Worm (Caenorhabditis elegans) whole organism, L1 larva: ENCODE results near the gene fkh-3.

Source experiments
- C34B4.2 ChIP-seq: sonication (generic microtip); optimal IDR thresholded peaks from 2 replicates; lab custom pipeline; 2017; ENCODE audit warnings: mild to moderate bottlenecking, missing genetic modification characterization, missing compliant biosample characterization
- F16B12.6 ChIP-seq: fragments of 150-350 bp; optimal IDR thresholded peaks from 2 replicates; lab custom pipeline; 2014; ENCODE audit warnings: missing biosample characterization, missing genetic modification characterization
- alr-1 ChIP-seq: fragments of 200-800 bp; sonication (Bioruptor generic); optimal IDR thresholded peaks from 2 replicates; lab custom pipeline; 2018; ENCODE audit warnings: borderline replicate concordance, mild to moderate bottlenecking, missing genetic modification characterization, missing compliant biosample characterization
- blmp-1 ChIP-seq: fragments of 150-350 bp; optimal IDR thresholded peaks from 2 replicates; lab custom pipeline; 2014; ENCODE audit warnings: missing biosample characterization, missing genetic modification characterization
- ceh-63 ChIP-seq: fragments of 200-800 bp; sonication (Bioruptor generic); optimal IDR thresholded peaks from 2 replicates; lab custom pipeline; 2018; ENCODE audit warnings: mild to moderate bottlenecking, missing genetic modification characterization, missing compliant biosample characterization
- ceh-8 ChIP-seq: fragments of 200-800 bp; sonication (Bioruptor generic); optimal IDR thresholded peaks from 2 replicates; lab custom pipeline; 2018; ENCODE audit warnings: mild to moderate bottlenecking, missing genetic modification characterization, moderate library complexity, missing compliant biosample characterization
- ceh-88 ChIP-seq: fragments of 200-800 bp; sonication (Bioruptor generic); IDR thresholded peaks from 2 replicates; pipeline ENCODE4 v1.3.6; 2022; ENCODE audit warnings: missing genetic modification characterization, missing compliant biosample characterization
- dsc-1 ChIP-seq: sonication (generic microtip); optimal IDR thresholded peaks from 2 replicates; lab custom pipeline; 2016; ENCODE audit warnings: mild to moderate bottlenecking, missing genetic modification characterization, missing compliant biosample characterization
- efl-3 ChIP-seq: fragments of 200-800 bp; sonication (Bioruptor generic); optimal IDR thresholded peaks from 2 replicates; lab custom pipeline; 2018; ENCODE audit warnings: mild to moderate bottlenecking, missing genetic modification characterization, missing compliant biosample characterization
- egl-13 ChIP-seq: sonication (generic microtip); optimal IDR thresholded peaks from 2 replicates; lab custom pipeline; 2016; ENCODE audit warnings: missing genotype, missing genetic modification reagents, missing genetic modification characterization, missing compliant biosample characterization
- egl-27 ChIP-seq, 2 experiments: fragments of 150-350 bp in 1 of 2; sonication (generic microtip); optimal IDR thresholded peaks; 3 replicates each; lab custom pipeline; 2017 to 2018; ENCODE audit warnings: missing biosample characterization in 2 of 2, missing genetic modification characterization in 2 of 2, missing genetic modification reagents in 2 of 2
- elt-2 ChIP-seq: sonication (generic microtip); optimal IDR thresholded peaks from 2 replicates; lab custom pipeline; 2016; ENCODE audit warnings: missing genetic modification characterization, mild to moderate bottlenecking, inconsistent platforms, missing compliant biosample characterization, missing genetic modification reagents
- fkh-4 ChIP-seq: sonication (generic microtip); optimal IDR thresholded peaks from 2 replicates; lab custom pipeline; 2016; ENCODE audit warnings: missing compliant biosample characterization, missing genetic modification characterization, borderline replicate concordance
- fkh-8 ChIP-seq: sonication (generic microtip); optimal IDR thresholded peaks from 2 replicates; lab custom pipeline; 2016; ENCODE audit warnings: mild to moderate bottlenecking, missing genetic modification characterization, missing compliant biosample characterization
- fos-1 ChIP-seq: fragments of 150-350 bp; optimal IDR thresholded peaks from 2 replicates; lab custom pipeline; 2014; ENCODE audit warnings: missing biosample characterization, missing genetic modification characterization
- grh-1 ChIP-seq: fragments of 200-800 bp; sonication (Bioruptor generic); IDR thresholded peaks from 2 replicates; pipeline ENCODE4 v1.3.6; 2022; ENCODE audit warnings: missing genetic modification reagents, missing genetic modification characterization, missing compliant biosample characterization
- hlh-17 ChIP-seq: fragments of 200-800 bp; sonication (Bioruptor generic); optimal IDR thresholded peaks from 2 replicates; lab custom pipeline; 2018; ENCODE audit warnings: missing genetic modification characterization, mild to moderate bottlenecking, missing compliant biosample characterization, moderate library complexity, borderline replicate concordance
- hpl-2 ChIP-seq: fragments of 150-350 bp; optimal IDR thresholded peaks from 2 replicates; lab custom pipeline; 2014; ENCODE audit warnings: missing biosample characterization, missing genetic modification reagents, missing genetic modification characterization
- isw-1 ChIP-seq: fragments of 200-800 bp; sonication (Bioruptor generic); IDR thresholded peaks from 2 replicates; pipeline ENCODE4 v1.3.6; 2022; ENCODE audit warnings: missing genetic modification characterization, missing compliant biosample characterization
- lin-15B ChIP-seq: fragments of 150-350 bp; sonication (generic microtip); optimal IDR thresholded peaks from 3 replicates; lab custom pipeline; 2014; ENCODE audit warnings: missing biosample characterization, missing genetic modification characterization
- lin-35 ChIP-seq, 2 experiments: fragments of 150-350 bp; optimal IDR thresholded peaks; 2 replicates each; lab custom pipeline; 2014; ENCODE audit warnings: missing biosample characterization in 2 of 2, missing genetic modification characterization in 2 of 2, missing genetic modification reagents in 2 of 2
- lin-39 ChIP-seq: fragments of 150-350 bp; optimal IDR thresholded peaks from 2 replicates; lab custom pipeline; 2014; ENCODE audit warnings: missing biosample characterization, missing genetic modification reagents, missing genetic modification characterization
- lir-3 ChIP-seq: sonication (generic microtip); optimal IDR thresholded peaks from 2 replicates; lab custom pipeline; 2016; ENCODE audit warnings: mild to moderate bottlenecking, missing genetic modification characterization, moderate library complexity, missing compliant biosample characterization; ENCODE audit not compliant: poor library complexity
- mab-9 ChIP-seq: fragments of 200-800 bp; sonication (Bioruptor generic); IDR thresholded peaks from 2 replicates; pipeline ENCODE4 v1.3.6; 2022; ENCODE audit warnings: missing genetic modification reagents, missing genetic modification characterization, missing compliant biosample characterization
- mdl-1 ChIP-seq, 2 experiments: fragments of 150-350 bp; optimal IDR thresholded peaks; 2 replicates each; lab custom pipeline; 2014 to 2017; ENCODE audit warnings: missing biosample characterization in 2 of 2, missing genetic modification characterization in 2 of 2, inconsistent platforms in 1 of 2
- mef-2 ChIP-seq: fragments of 150-350 bp; optimal IDR thresholded peaks from 2 replicates; lab custom pipeline; 2014; ENCODE audit warnings: missing biosample characterization, missing genetic modification characterization
- nhr-11 ChIP-seq: fragments of 150-350 bp; optimal IDR thresholded peaks from 2 replicates; lab custom pipeline; 2014; ENCODE audit warnings: missing biosample characterization, missing genetic modification characterization
- nhr-12 ChIP-seq: sonication (generic microtip); optimal IDR thresholded peaks from 2 replicates; lab custom pipeline; 2017; ENCODE audit warnings: missing biosample characterization, missing genetic modification characterization
- nhr-237 ChIP-seq: fragments of 150-350 bp; optimal IDR thresholded peaks from 2 replicates; lab custom pipeline; 2014; ENCODE audit warnings: missing biosample characterization, missing genetic modification characterization
- nhr-76 ChIP-seq: sonication (generic microtip); optimal IDR thresholded peaks from 2 replicates; lab custom pipeline; 2017; ENCODE audit warnings: missing biosample characterization, missing genetic modification characterization
- nhr-84 ChIP-seq: sonication (generic microtip); optimal IDR thresholded peaks from 2 replicates; lab custom pipeline; 2017; ENCODE audit warnings: missing biosample characterization, missing genetic modification characterization
- nhr-85 ChIP-seq: sonication (generic microtip); peaks from one replicate; lab custom pipeline; 2016; ENCODE audit warnings: missing genetic modification characterization, inconsistent platforms, missing compliant biosample characterization
- pag-3 ChIP-seq: sonication (generic microtip); optimal IDR thresholded peaks from 2 replicates; lab custom pipeline; 2017; ENCODE audit warnings: missing genetic modification characterization, mild to moderate bottlenecking, missing compliant biosample characterization, antibody characterized with exemption, borderline replicate concordance; ENCODE audit not compliant: insufficient read depth
- pqm-1 ChIP-seq: sonication (generic microtip); optimal IDR thresholded peaks from 3 replicates; lab custom pipeline; 2017; ENCODE audit warnings: missing biosample characterization, missing genetic modification characterization
- rnt-1 ChIP-seq: sonication (generic microtip); optimal IDR thresholded peaks from 2 replicates; lab custom pipeline; 2016; ENCODE audit warnings: mild to moderate bottlenecking, missing genetic modification characterization, moderate library complexity, missing compliant biosample characterization
- skn-1 ChIP-seq: fragments of 150-350 bp; optimal IDR thresholded peaks from 2 replicates; lab custom pipeline; 2014; ENCODE audit warnings: missing biosample characterization, missing genetic modification characterization
- snpc-4 ChIP-seq: fragments of 150-350 bp; optimal IDR thresholded peaks from 2 replicates; lab custom pipeline; 2014; ENCODE audit warnings: missing biosample characterization, missing genetic modification characterization
- snu-23 ChIP-seq: sonication (generic microtip); optimal IDR thresholded peaks from 2 replicates; lab custom pipeline; 2016; ENCODE audit warnings: missing genetic modification characterization, missing compliant biosample characterization
- sox-4 ChIP-seq: sonication (generic microtip); optimal IDR thresholded peaks from 2 replicates; lab custom pipeline; 2016; ENCODE audit warnings: missing genetic modification characterization, missing compliant biosample characterization
- sptf-1 ChIP-seq: fragments of 150-350 bp; optimal IDR thresholded peaks from 2 replicates; lab custom pipeline; 2014; ENCODE audit warnings: missing biosample characterization, missing genetic modification characterization
- sup-37 ChIP-seq: fragments of 200-800 bp; sonication (Bioruptor generic); optimal IDR thresholded peaks from 2 replicates; lab custom pipeline; 2018; ENCODE audit warnings: mild to moderate bottlenecking, missing genetic modification characterization, missing compliant biosample characterization
- swsn-7 ChIP-seq: sonication (generic microtip); optimal IDR thresholded peaks from 2 replicates; lab custom pipeline; 2016; ENCODE audit warnings: missing genetic modification characterization, missing compliant biosample characterization
- tbx-2 ChIP-seq: sonication (generic microtip); optimal IDR thresholded peaks from 2 replicates; lab custom pipeline; 2016; ENCODE audit warnings: missing genetic modification characterization, missing compliant biosample characterization
- unc-130 ChIP-seq: fragments of 150-350 bp; optimal IDR thresholded peaks from 2 replicates; lab custom pipeline; 2017; ENCODE audit warnings: missing biosample characterization, missing genetic modification characterization, inconsistent platforms
- unc-30 ChIP-seq: sonication (generic microtip); optimal IDR thresholded peaks from 2 replicates; lab custom pipeline; 2017; ENCODE audit warnings: missing biosample characterization, missing genetic modification characterization
- unc-62 ChIP-seq: fragments of 150-350 bp; optimal IDR thresholded peaks from 2 replicates; lab custom pipeline; 2014; ENCODE audit warnings: missing biosample characterization, missing genetic modification reagents, missing genetic modification characterization
- unc-86 ChIP-seq: sonication (generic microtip); optimal IDR thresholded peaks from 2 replicates; lab custom pipeline; 2016; ENCODE audit warnings: missing genetic modification characterization, missing compliant biosample characterization
- vab-15 ChIP-seq: sonication (generic microtip); optimal IDR thresholded peaks from 2 replicates; lab custom pipeline; 2017; ENCODE audit warnings: missing genotype, mild to moderate bottlenecking, missing genetic modification characterization, missing compliant biosample characterization
- xbp-1 ChIP-seq: sonication (generic microtip); optimal IDR thresholded peaks from 2 replicates; lab custom pipeline; 2016; ENCODE audit warnings: missing genetic modification characterization, missing compliant biosample characterization
- zag-1 ChIP-seq: fragments of 150-350 bp; optimal IDR thresholded peaks from 2 replicates; lab custom pipeline; 2014; ENCODE audit warnings: missing biosample characterization, missing genetic modification characterization
- zip-4 ChIP-seq: fragments of 200-800 bp; sonication (Bioruptor generic); optimal IDR thresholded peaks from 2 replicates; lab custom pipeline; 2018; ENCODE audit warnings: mild to moderate bottlenecking, missing genetic modification characterization, moderate library complexity, missing compliant biosample characterization
- ztf-11 ChIP-seq, 2 experiments: sonication (generic microtip); optimal IDR thresholded peaks; 2 replicates each; lab custom pipeline; 2016 to 2017; ENCODE audit warnings: missing genetic modification characterization in 2 of 2, missing biosample characterization in 1 of 2, missing compliant biosample characterization in 1 of 2
- ztf-4 ChIP-seq: fragments of 150-350 bp; optimal IDR thresholded peaks from 2 replicates; lab custom pipeline; 2014; ENCODE audit warnings: missing biosample characterization, missing genetic modification characterization

Gene fkh-3

DNA sequence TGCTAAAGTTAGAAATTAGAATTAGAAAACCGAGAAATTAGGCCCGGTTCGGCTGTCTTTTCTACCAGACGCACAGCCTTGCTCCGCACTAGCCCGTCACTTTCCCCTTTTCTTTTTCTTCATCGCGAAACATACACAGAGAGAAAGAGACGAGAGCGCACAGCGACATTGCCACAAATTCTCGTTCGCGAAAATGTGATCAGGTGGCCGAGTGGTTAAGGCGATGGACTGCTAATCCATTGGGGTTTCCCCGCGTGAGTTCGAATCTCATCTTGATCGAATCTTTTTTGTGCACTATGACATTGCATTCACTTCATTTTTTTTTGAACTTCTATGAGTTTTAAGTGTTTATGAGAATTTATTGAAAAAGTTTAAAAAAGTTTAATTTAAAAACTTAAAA, 19.2 kb upstream of the fkh-3 start:
- TF ChIP-seq hpl-2 (GFP tag; lab: Kevin White, UChicago) (no peak), elt-2 (tag; lab: Kevin White, UChicago) (no peak), fos-1 (peak; percentile 33), ceh-88 (GFP tag; lab: Robert Waterston, UW) (peak; percentile 30; the same call in 1 of the 2 replicates), unc-130 (tag; lab: Kevin White, UChicago) (no peak), nhr-12 (tag; lab: Kevin White, UChicago) (no peak), unc-30 (tag; lab: Kevin White, UChicago) (no peak), fkh-4 (tag; lab: Kevin White, UChicago) (no peak), nhr-85 (tag; lab: Kevin White, UChicago) (no peak), snpc-4 (tag; lab: Kevin White, UChicago) (no peak), ztf-4 (tag; lab: Kevin White, UChicago) (no peak), blmp-1 (no peak), fkh-8 (tag; lab: Kevin White, UChicago) (peak; percentile 47), isw-1 (GFP tag; lab: Robert Waterston, UW) (peak; percentile 11; the same call in 1 of the 2 replicates), zag-1 (tag; lab: Kevin White, UChicago) (no peak), egl-13 (peak; percentile 43), skn-1 (tag; lab: Kevin White, UChicago) (no peak), nhr-237 (no peak), ztf-11 (tag; optimal IDR thresholded peaks at IDR 0.05; lab: Kevin White, UChicago) (peak in 1 of 2 experiments; percentile 24), ceh-63 (GFP tag; lab: Kevin White, UChicago) (no peak), mdl-1 (tag; optimal IDR thresholded peaks at IDR 0.05; lab: Kevin White, UChicago) (peak in 1 of 2 experiments; percentile 44), vab-15 (tag; lab: Kevin White, UChicago) (no peak), rnt-1 (peak; percentile 59), nhr-76 (no peak), unc-86 (peak; percentile 25), hlh-17 (GFP tag; lab: Kevin White, UChicago) (no peak), sptf-1 (tag; lab: Kevin White, UChicago) (no peak), sox-4 (tag; lab: Kevin White, UChicago) (peak; percentile 33), grh-1 (no peak), swsn-7 (tag; lab: Kevin White, UChicago) (peak; percentile 24), dsc-1 (tag; lab: Kevin White, UChicago) (peak; percentile 81), zip-4 (GFP tag; lab: Kevin White, UChicago) (no peak), nhr-84 (no peak), egl-27 (tag; optimal IDR thresholded peaks at IDR 0.05; lab: Kevin White, UChicago) (no peak), F16B12.6 (tag; lab: Kevin White, UChicago) (no peak), mef-2 (tag; lab: Kevin White, UChicago) (no peak), mab-9 (GFP tag; lab: Robert Waterston, UW) (no peak), snu-23 (GFP tag; lab: Kevin White, UChicago) (peak; percentile 74), efl-3 (GFP tag; lab: Kevin White, UChicago) (no peak), alr-1 (tag; lab: Kevin White, UChicago) (no peak), lin-15B (tag; lab: Kevin White, UChicago) (no peak), tbx-2 (tag; lab: Kevin White, UChicago) (peak; percentile 48), xbp-1 (tag; lab: Kevin White, UChicago) (peak; percentile 30), pqm-1 (tag; lab: Kevin White, UChicago) (no peak), sup-37 (no peak), lir-3 (tag; lab: Kevin White, UChicago) (no peak), nhr-11 (tag; lab: Kevin White, UChicago) (no peak), C34B4.2 (tag; lab: Kevin White, UChicago) (no peak), lin-35 (GFP tag; optimal IDR thresholded peaks at IDR 0.05; lab: Kevin White, UChicago) (peak in 1 of 2 experiments; percentile 45), lin-39 (tag; lab: Kevin White, UChicago) (no peak), ceh-8 (GFP tag; lab: Kevin White, UChicago) (no peak), unc-62 (GFP tag; lab: Kevin White, UChicago) (no peak), pag-3 (no peak)
